Worm (Caenorhabditis elegans) whole organism, L3 larva: ENCODE data around the gene nhr-17.

Experiments used
- R02D3.7 ChIP-seq: fragments of 150-350 bp; optimal IDR thresholded peaks from 2 replicates; lab custom pipeline; 2014; ENCODE audit warnings: missing biosample characterization, missing genetic modification characterization
- ZK546.5 ChIP-seq: sonication (generic microtip); optimal IDR thresholded peaks from 2 replicates; lab custom pipeline; 2017; ENCODE audit warnings: missing biosample characterization, missing genetic modification characterization
- aly-2 ChIP-seq: fragments of 150-350 bp; optimal IDR thresholded peaks from 2 replicates; lab custom pipeline; 2014; ENCODE audit warnings: missing biosample characterization, missing genetic modification characterization
- ama-1 ChIP-seq: fragments of 150-350 bp; optimal IDR thresholded peaks from 2 replicates; lab custom pipeline; 2018
- ceh-16 ChIP-seq: sonication (generic microtip); optimal IDR thresholded peaks from 2 replicates; lab custom pipeline; 2017; ENCODE audit warnings: missing biosample characterization, missing genetic modification characterization
- ceh-28 ChIP-seq: fragments of 150-350 bp; optimal IDR thresholded peaks from 2 replicates; lab custom pipeline; 2014; ENCODE audit warnings: missing biosample characterization, missing genetic modification reagents, missing genetic modification characterization
- ceh-82 ChIP-seq: fragments of 150-350 bp; optimal IDR thresholded peaks from 2 replicates; lab custom pipeline; 2014; ENCODE audit warnings: missing biosample characterization, missing genetic modification characterization
- ceh-9 ChIP-seq: sonication (generic microtip); optimal IDR thresholded peaks from 2 replicates; lab custom pipeline; 2018; ENCODE audit warnings: missing biosample characterization, missing genetic modification characterization
- daf-12 ChIP-seq: fragments of 150-350 bp; optimal IDR thresholded peaks from 2 replicates; lab custom pipeline; 2014; ENCODE audit warnings: missing biosample characterization, missing genetic modification reagents, missing genetic modification characterization
- egl-27 ChIP-seq: sonication (generic microtip); optimal IDR thresholded peaks from 4 replicates; lab custom pipeline; 2017; ENCODE audit warnings: missing biosample characterization, missing genetic modification reagents, missing genetic modification characterization
- egl-5 ChIP-seq: fragments of 150-350 bp; optimal IDR thresholded peaks from 2 replicates; lab custom pipeline; 2017; ENCODE audit warnings: missing biosample characterization, missing genetic modification reagents, missing genetic modification characterization, inconsistent platforms
- elt-1 ChIP-seq: fragments of 150-350 bp; optimal IDR thresholded peaks from 2 replicates; lab custom pipeline; 2014; ENCODE audit warnings: missing biosample characterization, missing genetic modification characterization
- elt-2 ChIP-seq: sonication (generic microtip); optimal IDR thresholded peaks from 2 replicates; lab custom pipeline; 2016; ENCODE audit warnings: missing genetic modification reagents, mild to moderate bottlenecking, missing genetic modification characterization, missing compliant biosample characterization
- elt-3 ChIP-seq, 3 experiments: fragments of 150-350 bp in 1 of 3; sonication (generic microtip) in 2 of 3; optimal IDR thresholded peaks; 2 replicates in 2 of 3; 4 replicates in 1 of 3; lab custom pipeline; 2014 to 2017; ENCODE audit warnings: missing biosample characterization in 3 of 3, missing genetic modification characterization in 3 of 3
- eor-1 ChIP-seq, 2 experiments: fragments of 150-350 bp; optimal IDR thresholded peaks; 2 replicates each; lab custom pipeline; 2014 to 2018; ENCODE audit warnings: missing biosample characterization in 2 of 2, missing genetic modification characterization in 2 of 2
- fkh-10 ChIP-seq: sonication (generic microtip); optimal IDR thresholded peaks from 2 replicates; lab custom pipeline; 2017; ENCODE audit warnings: missing biosample characterization, missing genetic modification reagents, missing genetic modification characterization
- fkh-2 ChIP-seq: fragments of 150-350 bp; optimal IDR thresholded peaks from 2 replicates; lab custom pipeline; 2014; ENCODE audit warnings: missing biosample characterization, missing genetic modification reagents, missing genetic modification characterization
- fos-1 ChIP-seq: fragments of 150-350 bp; optimal IDR thresholded peaks from 2 replicates; lab custom pipeline; 2014; ENCODE audit warnings: missing biosample characterization, missing genetic modification characterization
- hmg-11 ChIP-seq: sonication (generic microtip); optimal IDR thresholded peaks from 2 replicates; lab custom pipeline; 2016; ENCODE audit warnings: missing genetic modification characterization, missing compliant biosample characterization
- jun-1 ChIP-seq: fragments of 150-350 bp; optimal IDR thresholded peaks from 2 replicates; lab custom pipeline; 2014; ENCODE audit warnings: missing biosample characterization, missing genetic modification reagents, missing genetic modification characterization
- lin-15B ChIP-seq: fragments of 150-350 bp; optimal IDR thresholded peaks from 2 replicates; lab custom pipeline; 2014; ENCODE audit warnings: missing biosample characterization, missing genetic modification characterization
- lin-39 ChIP-seq: fragments of 150-350 bp; optimal IDR thresholded peaks from 2 replicates; lab custom pipeline; 2018; ENCODE audit warnings: missing biosample characterization, missing genetic modification reagents, missing genetic modification characterization
- lsy-12 ChIP-seq: sonication (generic microtip); optimal IDR thresholded peaks from 2 replicates; lab custom pipeline; 2016; ENCODE audit warnings: mild to moderate bottlenecking, missing genetic modification characterization, missing compliant biosample characterization
- mdl-1 ChIP-seq: fragments of 150-350 bp; optimal IDR thresholded peaks from 2 replicates; lab custom pipeline; 2014; ENCODE audit warnings: missing biosample characterization, missing genetic modification characterization
- mml-1 ChIP-seq: fragments of 150-350 bp; sonication (generic microtip); optimal IDR thresholded peaks from 3 replicates; lab custom pipeline; 2014; ENCODE audit warnings: missing biosample characterization, missing genetic modification characterization
- nfya-1 ChIP-seq: sonication (generic microtip); optimal IDR thresholded peaks from 2 replicates; lab custom pipeline; 2017; ENCODE audit warnings: missing genetic modification characterization, mild to moderate bottlenecking, missing compliant biosample characterization, antibody characterized with exemption, moderate library complexity; ENCODE audit not compliant: insufficient read depth
- nhr-11 ChIP-seq: fragments of 150-350 bp; optimal IDR thresholded peaks from 2 replicates; lab custom pipeline; 2014; ENCODE audit warnings: missing biosample characterization, missing genetic modification characterization
- nhr-12 ChIP-seq: fragments of 150-350 bp; optimal IDR thresholded peaks from 2 replicates; lab custom pipeline; 2014; ENCODE audit warnings: missing biosample characterization, missing genetic modification characterization
- nhr-23 ChIP-seq: fragments of 150-350 bp; optimal IDR thresholded peaks from 2 replicates; lab custom pipeline; 2014; ENCODE audit warnings: missing biosample characterization, missing genetic modification reagents, missing genetic modification characterization
- nhr-237 ChIP-seq: fragments of 150-350 bp; optimal IDR thresholded peaks from 2 replicates; lab custom pipeline; 2014; ENCODE audit warnings: missing biosample characterization, missing genetic modification characterization
- nhr-25 ChIP-seq: sonication (generic microtip); optimal IDR thresholded peaks from 2 replicates; lab custom pipeline; 2017; ENCODE audit warnings: missing biosample characterization, missing genetic modification characterization
- nhr-28 ChIP-seq: fragments of 150-350 bp; optimal IDR thresholded peaks from 2 replicates; lab custom pipeline; 2014; ENCODE audit warnings: missing biosample characterization, missing genetic modification characterization
- nhr-43 ChIP-seq: sonication (generic microtip); optimal IDR thresholded peaks from 2 replicates; lab custom pipeline; 2016; ENCODE audit warnings: mild to moderate bottlenecking, missing genetic modification characterization, missing compliant biosample characterization; ENCODE audit not compliant: poor library complexity, severe bottlenecking
- nhr-67 ChIP-seq: fragments of 150-350 bp; optimal IDR thresholded peaks from 2 replicates; lab custom pipeline; 2014; ENCODE audit warnings: missing biosample characterization, missing genetic modification characterization
- nhr-76 ChIP-seq: fragments of 150-350 bp; sonication (generic microtip); optimal IDR thresholded peaks from 5 replicates; lab custom pipeline; 2014; ENCODE audit warnings: missing biosample characterization, missing genetic modification characterization
- nhr-77 ChIP-seq: fragments of 150-350 bp; optimal IDR thresholded peaks from 2 replicates; lab custom pipeline; 2014; ENCODE audit warnings: missing biosample characterization, missing genetic modification characterization
- pha-4 ChIP-seq: fragments of 150-350 bp; optimal IDR thresholded peaks from 2 replicates; lab custom pipeline; 2014; ENCODE audit warnings: missing biosample characterization, missing genetic modification reagents, missing genetic modification characterization
- pqm-1 ChIP-seq: fragments of 150-350 bp; optimal IDR thresholded peaks from 2 replicates; lab custom pipeline; 2017; ENCODE audit warnings: missing biosample characterization, missing genetic modification characterization, inconsistent platforms
- sea-2 ChIP-seq: fragments of 150-350 bp; sonication (generic microtip); optimal IDR thresholded peaks from 4 replicates; lab custom pipeline; 2014; ENCODE audit warnings: missing biosample characterization, missing genetic modification reagents, missing genetic modification characterization
- skn-1 ChIP-seq: fragments of 150-350 bp; optimal IDR thresholded peaks from 2 replicates; lab custom pipeline; 2014; ENCODE audit warnings: missing biosample characterization, missing genetic modification characterization
- snpc-4 ChIP-seq: fragments of 150-350 bp; optimal IDR thresholded peaks from 2 replicates; lab custom pipeline; 2014; ENCODE audit warnings: missing biosample characterization, missing genetic modification characterization
- tbx-2 ChIP-seq: sonication (generic microtip); optimal IDR thresholded peaks from 2 replicates; lab custom pipeline; 2016; ENCODE audit warnings: mild to moderate bottlenecking, missing genetic modification characterization, missing compliant biosample characterization
- unc-39 ChIP-seq: sonication (generic microtip); optimal IDR thresholded peaks from 4 replicates; lab custom pipeline; 2017; ENCODE audit warnings: missing biosample characterization, missing genetic modification characterization
- unc-62 ChIP-seq: fragments of 150-350 bp; sonication (generic microtip); optimal IDR thresholded peaks from 4 replicates; lab custom pipeline; 2014; ENCODE audit warnings: missing biosample characterization, missing genetic modification reagents, missing genetic modification characterization
- zag-1 ChIP-seq: fragments of 150-350 bp; optimal IDR thresholded peaks from 2 replicates; lab custom pipeline; 2014; ENCODE audit warnings: missing biosample characterization, missing genetic modification characterization
- ztf-11 ChIP-seq: fragments of 150-350 bp; optimal IDR thresholded peaks from 2 replicates; lab custom pipeline; 2014; ENCODE audit warnings: missing biosample characterization, missing genetic modification characterization
- ztf-4 ChIP-seq: fragments of 150-350 bp; optimal IDR thresholded peaks from 2 replicates; lab custom pipeline; 2014; ENCODE audit warnings: missing biosample characterization, missing genetic modification characterization

Gene nhr-17

DNA sequence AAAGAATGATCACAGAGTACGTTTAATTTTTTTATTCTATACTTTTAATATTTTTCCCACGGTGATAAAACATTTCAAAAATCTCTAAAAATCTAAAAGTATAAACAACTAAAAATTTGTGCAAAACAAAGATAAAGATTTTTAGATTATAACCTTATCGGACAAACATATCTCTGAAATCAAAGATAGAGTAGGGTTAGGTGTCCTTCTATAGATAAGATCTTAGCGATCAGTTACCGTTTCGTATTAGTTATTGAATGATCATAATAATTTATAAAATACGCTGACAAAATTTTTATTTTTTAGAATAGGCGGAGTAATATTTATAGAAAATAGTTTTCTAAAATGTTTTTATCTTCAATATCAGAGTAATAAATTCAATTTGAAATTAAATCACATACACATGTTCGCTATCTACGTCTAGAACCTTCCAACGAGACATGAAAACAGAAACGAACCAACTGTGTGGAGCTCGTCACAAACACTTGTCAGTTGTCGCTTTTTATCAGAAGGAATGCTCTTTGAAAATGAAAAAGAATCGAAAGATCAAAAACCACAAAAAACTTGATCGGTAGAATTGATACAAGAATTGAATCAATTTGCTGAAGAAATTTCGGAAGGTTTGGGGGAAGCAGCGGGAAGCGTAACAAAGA is 4.1 kb upstream of the nhr-17 start (continued):
- no peak for TF ChIP-seq nhr-237 (tag; lab: Kevin White, UChicago)
- TF ChIP-seq nhr-11 (tag; lab: Kevin White, UChicago) = peak; percentile 18

- TF ChIP-seq pqm-1 (tag; lab: Kevin White, UChicago) (peak; percentile 57), nhr-76 (tag; lab: Kevin White, UChicago) (no peak), elt-2 (tag; lab: Kevin White, UChicago) (peak; percentile 64), ama-1 (lab: Kevin White, UChicago) (peak; percentile 66), ztf-11 (tag; lab: Kevin White, UChicago) (no peak), sea-2 (GFP tag; lab: Kevin White, UChicago) (no peak), egl-27 (tag; lab: Kevin White, UChicago) (no peak), ceh-82 (tag; lab: Kevin White, UChicago) (peak; percentile 26), skn-1 (tag; lab: Kevin White, UChicago) (peak; percentile 25), nhr-237 (tag; lab: Kevin White, UChicago) (no peak), daf-12 (tag; lab: Kevin White, UChicago) (no peak), lin-39 (tag; lab: Kevin White, UChicago) (peak; percentile 54), nfya-1 (peak; percentile 87), snpc-4 (tag; lab: Kevin White, UChicago) (peak; percentile 10), elt-1 (tag; lab: Kevin White, UChicago) (peak; percentile 69), lin-15B (tag; lab: Kevin White, UChicago) (peak; percentile 23), elt-3 (tag; optimal IDR thresholded peaks at IDR 0.05; lab: Kevin White, UChicago) (no peak), fos-1 (tag; lab: Kevin White, UChicago) (no peak), ztf-4 (tag; lab: Kevin White, UChicago) (peak; percentile 21), nhr-28 (tag; lab: Kevin White, UChicago) (no peak), ceh-28 (tag; lab: Kevin White, UChicago) (peak; percentile 70), ceh-9 (tag; lab: Kevin White, UChicago) (no peak), egl-5 (peak; percentile 64), mml-1 (tag; lab: Kevin White, UChicago) (no peak), eor-1 (tag; optimal IDR thresholded peaks at IDR 0.05; lab: Kevin White, UChicago) (no peak), unc-39 (no peak), nhr-77 (tag; lab: Kevin White, UChicago) (no peak), nhr-23 (tag; lab: Kevin White, UChicago) (peak; percentile 70), unc-62 (GFP tag; lab: Kevin White, UChicago) (peak; percentile 84), nhr-12 (no peak), aly-2 (tag; lab: Kevin White, UChicago) (no peak), nhr-43 (tag; lab: Kevin White, UChicago) (peak; percentile 50), fkh-10 (GFP tag; lab: Kevin White, UChicago) (peak; percentile 84), zag-1 (tag; lab: Kevin White, UChicago) (no peak), nhr-67 (tag; lab: Kevin White, UChicago) (no peak), R02D3.7 (tag; lab: Kevin White, UChicago) (no peak), ceh-16 (tag; lab: Kevin White, UChicago) (no peak), pha-4 (tag; lab: Kevin White, UChicago) (peak; percentile 85), jun-1 (no peak), nhr-25 (tag; lab: Kevin White, UChicago) (peak; percentile 75), tbx-2 (peak; percentile 74), mdl-1 (peak; percentile 27), hmg-11 (tag; lab: Kevin White, UChicago) (peak; percentile 95), ZK546.5 (no peak), nhr-11 (tag; lab: Kevin White, UChicago) (no peak), lsy-12 (tag; lab: Kevin White, UChicago) (peak; percentile 41), fkh-2 (tag; lab: Kevin White, UChicago) (no peak)
Observed at ce11 chrX:12670385-12670784, 2.7 kb upstream of the nhr-17 start.
